Fruit fly (Drosophila melanogaster) whole organism, adult: Measurements from ENCODE around the gene Mco1.

Experiments used
- CG14711 ChIP-seq: fragments of 200-800 bp; sonication (Bioruptor generic); optimal IDR thresholded peaks from 2 replicates; lab custom pipeline; 2018; ENCODE audit warnings: missing biosample characterization, mild to moderate bottlenecking, missing genetic modification characterization, moderate library complexity
- CG33017 ChIP-seq: fragments of 200-800 bp; sonication (Bioruptor generic); optimal IDR thresholded peaks from 2 replicates; lab custom pipeline; 2018; ENCODE audit warnings: missing biosample characterization, mild to moderate bottlenecking, missing genetic modification characterization, moderate library complexity
- CG5204 ChIP-seq: fragments of 200-800 bp; sonication (Bioruptor generic); optimal IDR thresholded peaks from 2 replicates; lab custom pipeline; 2016; ENCODE audit warnings: missing biosample characterization, missing genetic modification characterization
- CG7045 ChIP-seq: fragments of 200-800 bp; sonication (Bioruptor generic); optimal IDR thresholded peaks from 2 replicates; lab custom pipeline; 2017; ENCODE audit warnings: missing biosample characterization, mild to moderate bottlenecking, missing genetic modification characterization
- CG7101 ChIP-seq: fragments of 200-800 bp; sonication (Bioruptor generic); optimal IDR thresholded peaks from 2 replicates; lab custom pipeline; 2018; ENCODE audit warnings: missing biosample characterization, mild to moderate bottlenecking, missing genetic modification characterization, moderate library complexity
- Clk ChIP-seq: fragments of 200-800 bp; sonication (Bioruptor generic); optimal IDR thresholded peaks from 2 replicates; lab custom pipeline; 2017; ENCODE audit warnings: missing biosample characterization, missing genetic modification characterization
- Crg-1 ChIP-seq: fragments of 200-800 bp; sonication (Bioruptor generic); optimal IDR thresholded peaks from 2 replicates; lab custom pipeline; 2016; ENCODE audit warnings: missing biosample characterization, missing genetic modification characterization
- cic ChIP-seq: fragments of 200-800 bp; sonication (Bioruptor generic); optimal IDR thresholded peaks from 2 replicates; lab custom pipeline; 2017; ENCODE audit warnings: missing biosample characterization, mild to moderate bottlenecking, missing genetic modification characterization, moderate library complexity
- cnc ChIP-seq, 2 experiments: fragments of >200 bp; optimal IDR thresholded peaks; 2 replicates each; lab custom pipeline; 2017
- kay ChIP-seq: fragments of 200-800 bp; sonication (Bioruptor generic); peaks from one replicate; lab custom pipeline; 2016; ENCODE audit warnings: missing biosample characterization, missing genetic modification characterization, borderline replicate concordance
- ovo ChIP-seq: fragments of 200-800 bp; sonication (Bioruptor generic); optimal IDR thresholded peaks from 2 replicates; lab custom pipeline; 2016; ENCODE audit warnings: missing biosample characterization, missing genetic modification characterization
- pad ChIP-seq: fragments of 200-800 bp; sonication (Bioruptor generic); optimal IDR thresholded peaks from 3 replicates; lab custom pipeline; 2017; ENCODE audit warnings: missing biosample characterization, missing genetic modification characterization, mild to moderate bottlenecking, moderate library complexity, missing genetic modification reagents
- tj ChIP-seq: fragments of 200-800 bp; sonication (Bioruptor generic); optimal IDR thresholded peaks from 3 replicates; lab custom pipeline; 2017; ENCODE audit warnings: missing biosample characterization, mild to moderate bottlenecking, missing genetic modification characterization, moderate library complexity
- toe ChIP-seq: fragments of 200-800 bp; sonication (Bioruptor generic); optimal IDR thresholded peaks from 2 replicates; lab custom pipeline; 2016; ENCODE audit warnings: missing biosample characterization, missing genetic modification characterization

DNA sequence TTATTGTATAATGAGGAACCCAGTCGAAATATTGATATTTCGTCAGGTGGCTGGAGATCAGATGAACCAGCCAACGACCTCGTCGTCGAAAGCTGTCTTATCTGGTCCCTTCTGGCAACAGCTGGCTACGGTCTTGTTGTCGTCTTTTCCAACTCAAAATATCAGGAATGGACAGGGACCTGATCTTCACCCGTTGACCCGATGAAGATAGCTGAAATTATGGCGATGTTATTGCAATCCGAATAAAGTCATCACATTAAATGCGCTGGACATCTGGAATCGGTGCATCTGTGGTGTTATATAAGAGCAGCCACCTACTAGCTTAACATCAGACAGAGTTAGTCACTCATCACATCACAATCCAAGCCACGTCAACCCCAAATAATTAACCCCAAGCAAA is 10.1 kb downstream of the Mco1 start, which contains the start of gene Fbp2:
- TF ChIP-seq pad (GFP tag; lab: Kevin White, UChicago) (no peak), CG33017 (no peak), CG7101 (tag; lab: Kevin White, UChicago) (no peak), toe (GFP tag; lab: Kevin White, UChicago) (no peak), CG7045 (GFP tag; lab: Kevin White, UChicago) (no peak), CG14711 (no peak), cic (GFP tag; lab: Kevin White, UChicago) (no peak), ovo (GFP tag; lab: Kevin White, UChicago) (no peak), kay (no peak), cnc (optimal IDR thresholded peaks at IDR 0.05; lab: Kevin White, UChicago) (no peak), CG5204 (GFP tag; lab: Kevin White, UChicago) (no peak), Clk (GFP tag; lab: Kevin White, UChicago) (no peak), tj (GFP tag; lab: Kevin White, UChicago) (no peak), Crg-1 (GFP tag; lab: Kevin White, UChicago) (no peak)
